Fruit fly (Drosophila melanogaster): Measurements from ENCODE around the gene RpS10b.

RpS10b gene

dm6 chrX:19642819-19643504 lies 45.1 kb downstream of the RpS10b start, which contains the start of the genes CG12237 and Sec61gamma (continued):
- TF ChIP-seq CG11504 (tag; optimal IDR thresholded peaks at IDR 0.05) (no peak), bowl (GFP tag; IDR thresholded peaks at IDR 0.05) (no peak), Max (GFP tag; optimal IDR thresholded peaks at IDR 0.05) (peak; percentile 34), Poxn (GFP tag; IDR thresholded peaks at IDR 0.05) (no peak), Dfd (GFP tag; optimal IDR thresholded peaks at IDR 0.05) (no peak), eyg (GFP tag; optimal IDR thresholded peaks at IDR 0.05) (no peak), CG11093 (GFP tag; IDR thresholded peaks at IDR 0.05) (no peak), NFAT (GFP tag; IDR thresholded peaks at IDR 0.05) (no peak), trh (GFP tag; optimal IDR thresholded peaks at IDR 0.05) (no peak), CG3847 (GFP tag; IDR thresholded peaks at IDR 0.05) (peak; percentile 22; the same call in 1 of the 2 replicates), br (optimal IDR thresholded peaks at IDR 0.05) (no peak), Atf6 (GFP tag; IDR thresholded peaks at IDR 0.05) (no peak), NK7.1 (GFP tag; optimal IDR thresholded peaks at IDR 0.05) (no peak), lov (optimal IDR thresholded peaks at IDR 0.05) (no peak), lov (GFP tag; IDR thresholded peaks at IDR 0.05) (no peak), CG10274 (GFP tag; optimal IDR thresholded peaks at IDR 0.05) (no peak), CG10267 (tag; optimal IDR thresholded peaks at IDR 0.05) (peak; percentile 41), Mes4 (GFP tag; optimal IDR thresholded peaks at IDR 0.05) (peak; percentile 26), CG30431 (GFP tag; optimal IDR thresholded peaks at IDR 0.05) (no peak), lola (GFP tag; optimal IDR thresholded peaks at IDR 0.05) (no peak), lmd (GFP tag; IDR thresholded peaks at IDR 0.05) (no peak; the same call in 1 of the 2 replicates), nerfin-2 (GFP tag; IDR thresholded peaks at IDR 0.05; ENCODE audit: partially characterized antibody) (no peak), CG11085 (GFP tag; IDR thresholded peaks at IDR 0.05) (no peak), hth (optimal IDR thresholded peaks at IDR 0.05) (no peak), zen (tag; optimal IDR thresholded peaks at IDR 0.05) (no peak), CG11456 (GFP tag; IDR thresholded peaks at IDR 0.05) (peak; percentile 62; the same call in 1 of the 3 replicates), CG16813 (GFP tag; IDR thresholded peaks at IDR 0.05; ENCODE audit: partially characterized antibody) (no peak), wek (GFP tag; optimal IDR thresholded peaks at IDR 0.05) (no peak), sima (GFP tag; optimal IDR thresholded peaks at IDR 0.05) (no peak), pho (GFP tag; optimal IDR thresholded peaks at IDR 0.05) (peak; percentile 10), CG12236 (GFP tag; optimal IDR thresholded peaks at IDR 0.05) (no peak), Jarid2 (GFP tag; optimal IDR thresholded peaks at IDR 0.05) (no peak), ewg (GFP tag; optimal IDR thresholded peaks at IDR 0.05) (peak; percentile 11), btn (GFP tag; optimal IDR thresholded peaks at IDR 0.05) (no peak), gcm (GFP tag; optimal IDR thresholded peaks at IDR 0.05) (no peak), BtbVII (GFP tag; optimal IDR thresholded peaks at IDR 0.05) (no peak), B-H2 (GFP tag; optimal IDR thresholded peaks at IDR 0.05) (peak; percentile 44), ken (GFP tag; IDR thresholded peaks at IDR 0.05) (0 out of 3 replicates have a peak, but pooled peaks have one; percentile 54), CG18476 (GFP tag; optimal IDR thresholded peaks at IDR 0.05) (no peak), odd (GFP tag; optimal IDR thresholded peaks at IDR 0.05) (no peak), CG18011 (GFP tag; optimal IDR thresholded peaks at IDR 0.05) (peak; percentile 96), Vsx1 (GFP tag; optimal IDR thresholded peaks at IDR 0.05) (no peak), so (GFP tag; IDR thresholded peaks at IDR 0.05) (0 out of 3 replicates have a peak, but pooled peaks have one; percentile 44), croc (GFP tag; conservative IDR thresholded peaks at IDR 0.05) (no peak), nmo (GFP tag; optimal IDR thresholded peaks at IDR 0.05) (peak; percentile 33), CG10321 (GFP tag; IDR thresholded peaks at IDR 0.05) (no peak), CG3163 (GFP tag; optimal IDR thresholded peaks at IDR 0.05) (no peak), CG14965 (GFP tag; optimal IDR thresholded peaks at IDR 0.05; ENCODE audit: borderline replicate concordance) (no peak), Fer2 (tag; optimal IDR thresholded peaks at IDR 0.05) (no peak), CG1529 (GFP tag; optimal IDR thresholded peaks at IDR 0.05) (no peak), sqz (GFP tag; optimal IDR thresholded peaks at IDR 0.05) (no peak)

All from whole organism, embryonic.